Fruit fly (Drosophila melanogaster) whole organism, prepupa: ENCODE measurements around the gene CG13114.

Source experiments
- CG3919 ChIP-seq: fragments of 200-800 bp; sonication (Bioruptor generic); optimal IDR thresholded peaks from 3 replicates; lab custom pipeline; 2016; ENCODE audit warnings: missing biosample characterization, missing genetic modification characterization
- CG6276 ChIP-seq: fragments of 200-800 bp; sonication (Bioruptor generic); optimal IDR thresholded peaks from 2 replicates; lab custom pipeline; 2017; ENCODE audit warnings: missing biosample characterization, mild to moderate bottlenecking, missing genetic modification characterization
- Hr4 ChIP-seq: fragments of 200-800 bp; sonication (Bioruptor generic); optimal IDR thresholded peaks from 3 replicates; lab custom pipeline; 2016; ENCODE audit warnings: missing biosample characterization, missing genetic modification characterization
- Lpt ChIP-seq: fragments of 200-800 bp; sonication (Bioruptor generic); optimal IDR thresholded peaks from 3 replicates; lab custom pipeline; 2016; ENCODE audit warnings: missing biosample characterization, missing genetic modification characterization
- Sox102F ChIP-seq: fragments of 200-800 bp; sonication (Bioruptor generic); optimal IDR thresholded peaks from 2 replicates; lab custom pipeline; 2016; ENCODE audit warnings: missing biosample characterization, mild to moderate bottlenecking, missing genetic modification characterization
- salr ChIP-seq, 2 experiments: fragments of 200-800 bp; sonication (Bioruptor generic); optimal IDR thresholded peaks; 3 replicates each; lab custom pipeline; 2016 to 2018; ENCODE audit warnings: missing biosample characterization in 2 of 2, missing genetic modification characterization in 2 of 2, mild to moderate bottlenecking in 1 of 2

DNA sequence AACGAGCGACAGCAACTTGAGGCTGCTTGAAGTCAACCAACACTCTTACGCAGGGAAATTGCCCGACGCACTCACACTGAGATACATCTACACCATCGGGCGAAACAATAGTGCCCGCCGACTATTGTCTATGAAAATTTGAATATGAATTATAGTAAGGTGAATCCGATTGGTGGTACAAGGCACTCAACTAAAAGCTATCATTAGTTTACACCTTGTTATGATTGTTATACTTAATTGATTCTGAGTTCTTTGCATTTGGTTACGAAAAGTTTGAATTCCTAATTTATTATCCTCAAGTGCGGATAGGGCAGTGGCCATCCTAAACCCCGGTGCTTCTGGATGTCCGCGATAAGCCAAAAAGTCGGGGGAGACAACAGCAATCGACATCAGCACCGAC, 17.1 kb downstream of the CG13114 start:
- no peak for TF ChIP-seq Lpt (GFP tag; lab: Kevin White, UChicago)
- TF ChIP-seq CG6276 (GFP tag; lab: Kevin White, UChicago): no peak
- TF ChIP-seq Sox102F (GFP tag; lab: Kevin White, UChicago): no peak
- no peak for TF ChIP-seq Hr4 (GFP tag; lab: Kevin White, UChicago)
- TF ChIP-seq salr (GFP tag; optimal IDR thresholded peaks at IDR 0.05; lab: Kevin White, UChicago): no peak
- no peak for TF ChIP-seq CG3919 (GFP tag; lab: Kevin White, UChicago)
